Worm (Caenorhabditis elegans) whole organism, early embryonic: ENCODE data around the gene F38B6.6.

Experiments used
- B0310.2 ChIP-seq: sonication (generic microtip); optimal IDR thresholded peaks from 2 replicates; lab custom pipeline; 2016; ENCODE audit warnings: mild to moderate bottlenecking, missing genetic modification characterization, missing compliant biosample characterization
- F13C5.2 ChIP-seq: sonication (generic microtip); optimal IDR thresholded peaks from 2 replicates; lab custom pipeline; 2017; ENCODE audit warnings: mild to moderate bottlenecking, missing genetic modification characterization, inconsistent platforms, missing compliant biosample characterization
- aly-1 ChIP-seq: sonication (generic microtip); optimal IDR thresholded peaks from 2 replicates; lab custom pipeline; 2016; ENCODE audit warnings: missing genetic modification characterization, missing compliant biosample characterization
- ama-1 ChIP-seq: fragments of 150-350 bp; optimal IDR thresholded peaks from 2 replicates; lab custom pipeline; 2014
- ceh-13 ChIP-seq: fragments of 200-800 bp; sonication (Bioruptor generic); optimal IDR thresholded peaks from 2 replicates; lab custom pipeline; 2018; ENCODE audit warnings: mild to moderate bottlenecking, missing genetic modification characterization, missing compliant biosample characterization
- ceh-36 ChIP-seq: sonication (generic microtip); optimal IDR thresholded peaks from 2 replicates; lab custom pipeline; 2016; ENCODE audit warnings: missing genetic modification characterization, inconsistent platforms, missing compliant biosample characterization
- ets-7 ChIP-seq: sonication (generic microtip); optimal IDR thresholded peaks from 2 replicates; lab custom pipeline; 2016; ENCODE audit warnings: missing genotype, missing genetic modification characterization, missing compliant biosample characterization
- flt-1 ChIP-seq: fragments of 200-800 bp; sonication (Bioruptor generic); IDR thresholded peaks from 2 replicates; pipeline ENCODE4 v1.3.6; 2022; ENCODE audit warnings: missing genetic modification characterization, missing compliant biosample characterization
- hmbx-1 ChIP-seq: sonication (generic microtip); optimal IDR thresholded peaks from 2 replicates; lab custom pipeline; 2016; ENCODE audit warnings: mild to moderate bottlenecking, missing genetic modification characterization, missing compliant biosample characterization
- hmg-4 ChIP-seq: fragments of 200-800 bp; sonication (Bioruptor generic); optimal IDR thresholded peaks from 2 replicates; lab custom pipeline; 2018; ENCODE audit warnings: mild to moderate bottlenecking, missing genetic modification characterization, missing compliant biosample characterization
- hnd-1 ChIP-seq: sonication (generic microtip); optimal IDR thresholded peaks from 2 replicates; lab custom pipeline; 2016; ENCODE audit warnings: missing genetic modification characterization, missing compliant biosample characterization
- pes-1 ChIP-seq: fragments of 200-800 bp; sonication (Bioruptor generic); IDR thresholded peaks from 2 replicates; pipeline ENCODE4 v1.3.6; 2022; ENCODE audit warnings: missing genetic modification reagents, missing genetic modification characterization, missing compliant biosample characterization
- scrt-1 ChIP-seq: fragments of 200-800 bp; sonication (Bioruptor generic); IDR thresholded peaks from 2 replicates; pipeline ENCODE4 v1.3.6; 2022; ENCODE audit warnings: missing genetic modification characterization, missing compliant biosample characterization
- sea-1 ChIP-seq: fragments of 200-800 bp; sonication (Bioruptor generic); conservative IDR thresholded peaks from 2 replicates; pipeline ENCODE4 v1.3.6; 2022; ENCODE audit warnings: missing genetic modification characterization, missing compliant biosample characterization
- tbx-11 ChIP-seq: fragments of 200-800 bp; sonication (Bioruptor generic); IDR thresholded peaks from 2 replicates; pipeline ENCODE4 v1.3.6; 2022; ENCODE audit warnings: missing genetic modification characterization, missing compliant biosample characterization
- tbx-37 ChIP-seq: fragments of 200-800 bp; sonication (Bioruptor generic); conservative IDR thresholded peaks from 2 replicates; pipeline ENCODE4 v1.3.6; 2022; ENCODE audit warnings: missing genetic modification reagents, missing genetic modification characterization, missing compliant biosample characterization
- tra-4 ChIP-seq: sonication (generic microtip); optimal IDR thresholded peaks from 2 replicates; lab custom pipeline; 2017; ENCODE audit warnings: missing genetic modification characterization, missing compliant biosample characterization

The F38B6.6 gene

DNA sequence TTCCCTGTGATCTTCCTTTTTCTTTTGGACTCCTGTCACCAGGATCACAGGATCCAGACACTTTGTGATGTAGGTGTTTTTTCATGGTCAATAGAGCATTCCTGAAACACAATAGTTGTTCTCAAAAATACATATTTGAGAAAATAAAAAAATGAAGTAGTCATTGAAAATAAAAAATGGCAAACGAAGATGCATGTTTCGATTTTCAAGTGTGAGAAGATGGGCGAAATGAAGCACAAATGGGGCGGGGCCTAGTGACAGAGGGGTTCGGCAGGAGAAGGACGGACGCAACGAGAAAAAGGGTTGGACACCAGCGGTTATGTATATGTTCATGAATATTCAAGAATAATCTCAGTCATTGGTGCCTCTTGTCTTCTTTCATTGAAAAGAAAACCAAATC lies at the start of gene F38B6.6:
Gene F38B6.6, minus strand, starts transcription at position 101 of the 400 bp plus-strand sequence.
- TF ChIP-seq hmg-4 (GFP tag; lab: Kevin White, UChicago) (no peak), pes-1 (GFP tag; lab: Robert Waterston, UW) (no peak), ceh-13 (no peak), scrt-1 (GFP tag; lab: Robert Waterston, UW) (no peak), hnd-1 (tag; lab: Kevin White, UChicago) (no peak), B0310.2 (tag; lab: Kevin White, UChicago) (no peak), ama-1 (lab: Kevin White, UChicago) (no peak), flt-1 (GFP tag; lab: Robert Waterston, UW) (no peak), ets-7 (no peak), aly-1 (tag; lab: Kevin White, UChicago) (no peak), ceh-36 (no peak), sea-1 (GFP tag; lab: Robert Waterston, UW) (no peak), tbx-11 (no peak), tra-4 (no peak), hmbx-1 (no peak), F13C5.2 (no peak), tbx-37 (GFP tag; lab: Robert Waterston, UW) (no peak)

- TF ChIP-seq hnd-1 (tag; lab: Kevin White, UChicago) (no peak), B0310.2 (tag; lab: Kevin White, UChicago) (no peak), ama-1 (lab: Kevin White, UChicago) (no peak), scrt-1 (GFP tag; lab: Robert Waterston, UW) (no peak), hmbx-1 (no peak), hmg-4 (GFP tag; lab: Kevin White, UChicago) (no peak), ets-7 (no peak), aly-1 (tag; lab: Kevin White, UChicago) (no peak), tbx-11 (no peak), flt-1 (GFP tag; lab: Robert Waterston, UW) (no peak), tra-4 (no peak), pes-1 (GFP tag; lab: Robert Waterston, UW) (no peak)
Observed at ce11 chrX:6739034-6740008, 49.4 kb upstream of the F38B6.6 start.

ce11 chrX:6738535-6738934 lies 48.6 kb upstream of the F38B6.6 start:
- TF ChIP-seq flt-1 (GFP tag; lab: Robert Waterston, UW) (no peak), tbx-37 (GFP tag; lab: Robert Waterston, UW) (no peak), pes-1 (GFP tag; lab: Robert Waterston, UW) (no peak)

- TF ChIP-seq hnd-1 (tag; lab: Kevin White, UChicago) (no peak), hmg-4 (GFP tag; lab: Kevin White, UChicago) (peak; percentile 22), tbx-37 (GFP tag; lab: Robert Waterston, UW) (no peak), F13C5.2 (peak; percentile 21)
Observed at ce11 chrX:6737329-6738008, 47.6 kb upstream of the F38B6.6 start.

ce11 chrX:6736358-6736991 lies 46.6 kb upstream of the F38B6.6 start:
- TF ChIP-seq hmbx-1 = no peak
- no peak for TF ChIP-seq ceh-13
- TF ChIP-seq aly-1 (tag; lab: Kevin White, UChicago) = no peak
- TF ChIP-seq tra-4 = no peak

DNA sequence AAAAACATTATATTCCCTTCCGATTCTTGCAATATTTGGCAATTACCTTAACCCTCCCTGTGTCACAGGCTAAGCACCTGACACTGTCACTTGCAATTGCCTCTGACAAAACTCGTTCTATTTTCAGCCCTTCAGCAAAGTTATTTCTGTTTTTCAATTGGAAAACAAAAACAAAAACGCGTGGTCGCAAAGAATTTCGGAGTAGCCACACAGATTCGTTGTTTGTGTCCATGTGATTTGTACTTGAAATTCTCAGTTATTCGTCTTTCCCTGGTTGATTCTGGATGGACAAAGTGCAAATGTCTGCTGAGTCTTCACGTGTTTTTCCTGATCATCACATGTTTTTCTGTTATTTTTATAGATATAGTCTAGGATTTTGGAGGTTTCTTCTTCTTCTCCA lies 45.6 kb upstream of the F38B6.6 start:
- TF ChIP-seq flt-1 (GFP tag; lab: Robert Waterston, UW) (no peak), ceh-36 (no peak), tbx-37 (GFP tag; lab: Robert Waterston, UW) (no peak), tbx-11 (no peak), hmbx-1 (no peak), ama-1 (lab: Kevin White, UChicago) (no peak), F13C5.2 (no peak), scrt-1 (GFP tag; lab: Robert Waterston, UW) (no peak), sea-1 (GFP tag; lab: Robert Waterston, UW) (no peak), pes-1 (GFP tag; lab: Robert Waterston, UW) (no peak), aly-1 (tag; lab: Kevin White, UChicago) (no peak), hnd-1 (tag; lab: Kevin White, UChicago) (no peak), ets-7 (no peak), hmg-4 (GFP tag; lab: Kevin White, UChicago) (no peak), ceh-13 (no peak)

DNA sequence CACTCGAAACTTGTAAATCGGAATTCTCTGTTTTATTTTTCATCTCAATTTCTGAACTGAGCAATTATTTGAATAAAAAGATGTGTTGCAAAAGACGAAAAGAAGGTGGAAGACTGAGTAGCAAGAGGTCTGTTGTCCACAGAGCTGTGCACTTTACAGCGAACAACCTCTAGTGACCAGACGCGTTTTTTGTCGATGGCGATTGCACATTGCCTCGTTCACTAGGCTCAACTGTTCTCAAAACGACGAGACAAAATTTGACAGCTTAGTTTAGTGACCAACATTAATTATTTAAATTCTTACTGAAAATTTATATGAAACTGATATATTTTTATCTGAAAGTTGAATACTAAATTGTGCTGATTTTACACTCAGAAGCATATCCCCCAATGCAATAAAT lies 43.3 kb upstream of the F38B6.6 start, which contains the start of gene R03E9.2:
Gene R03E9.2, minus strand, starts transcription at position 101 of the 400 bp plus-strand sequence.
- TF ChIP-seq hmbx-1 (no peak), tbx-11 (no peak), F13C5.2 (no peak), flt-1 (GFP tag; lab: Robert Waterston, UW) (no peak), ceh-13 (no peak), tbx-37 (GFP tag; lab: Robert Waterston, UW) (no peak), ama-1 (lab: Kevin White, UChicago) (no peak), ets-7 (no peak), scrt-1 (GFP tag; lab: Robert Waterston, UW) (no peak), hmg-4 (GFP tag; lab: Kevin White, UChicago) (no peak), tra-4 (no peak), pes-1 (GFP tag; lab: Robert Waterston, UW) (no peak), aly-1 (tag; lab: Kevin White, UChicago) (no peak), ceh-36 (no peak), hnd-1 (tag; lab: Kevin White, UChicago) (no peak), sea-1 (GFP tag; lab: Robert Waterston, UW) (no peak), B0310.2 (tag; lab: Kevin White, UChicago) (no peak)
